Fruit fly (Drosophila melanogaster) whole organism, embryonic: ENCODE data around the gene Alg2.

Experiments
- CG12219 ChIP-seq: fragments of 200-800 bp; sonication (Bioruptor generic); optimal IDR thresholded peaks from 3 replicates; lab custom pipeline; 2018; ENCODE audit warnings: missing biosample characterization, mild to moderate bottlenecking, missing genetic modification characterization
- Lim3 ChIP-seq: fragments of 200-800 bp; sonication (Bioruptor generic); IDR thresholded peaks from 2 replicates; pipeline ENCODE4 v1.3.6; 2022; ENCODE audit warnings: missing biosample characterization, missing genetic modification characterization
- cwo ChIP-seq: fragments of 200-800 bp; sonication (Bioruptor generic); optimal IDR thresholded peaks from 3 replicates; lab custom pipeline; 2017; ENCODE audit warnings: missing biosample characterization, missing genetic modification characterization, mild to moderate bottlenecking, moderate library complexity, missing genetic modification reagents
- hbn ChIP-seq: fragments of 200-800 bp; sonication (Bioruptor generic); IDR thresholded peaks from 2 replicates; pipeline ENCODE4 v1.3.6; 2022; ENCODE audit warnings: missing biosample characterization, missing genetic modification characterization; ENCODE audit not compliant: partially characterized antibody
- zen ChIP-seq: fragments of 200-800 bp; sonication (Bioruptor generic); optimal IDR thresholded peaks from 3 replicates; lab custom pipeline; 2018; ENCODE audit warnings: missing biosample characterization, mild to moderate bottlenecking, missing genetic modification characterization, moderate library complexity

DNA sequence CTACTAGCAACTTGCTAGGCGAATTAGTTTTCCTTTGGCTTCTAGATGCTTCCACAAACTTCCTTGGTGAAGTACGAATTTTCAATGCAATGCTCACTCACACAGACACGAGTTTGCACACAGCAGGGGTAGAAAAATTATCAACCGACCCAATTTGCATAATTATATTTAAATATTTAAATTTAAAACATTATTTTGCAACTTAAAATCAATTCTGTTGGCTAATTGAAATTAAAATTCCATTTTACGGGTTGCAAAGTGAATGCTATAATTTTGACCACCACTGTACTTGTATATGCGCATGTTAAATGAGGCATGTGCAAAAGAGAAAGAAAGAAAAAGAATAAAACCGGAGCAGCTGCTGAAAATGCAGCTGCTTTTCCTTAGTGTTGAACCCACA, 50.5 kb downstream of the Alg2 start:
- peak; percentile 97 for TF ChIP-seq zen (tag; lab: Kevin White, UChicago)
- peak; percentile 89 for TF ChIP-seq cwo (GFP tag; lab: Kevin White, UChicago)
- peak; percentile 55 for TF ChIP-seq Lim3 (GFP tag; lab: Robert Waterston, UW)
- no peak for TF ChIP-seq hbn
- TF ChIP-seq CG12219 (GFP tag; lab: Kevin White, UChicago): peak; percentile 92
